Fruit fly (Drosophila melanogaster) whole organism, embryonic: ENCODE measurements around the gene CG32719.
A peak's percentile ranks its signal among the peaks of the same experiment; 100 is the strongest.

ENCODE experiments used
- Bgb ChIP-seq: fragments of 200-800 bp; sonication (Bioruptor generic); IDR thresholded peaks from 2 replicates; pipeline ENCODE4 v1.3.6; 2022; ENCODE audit warnings: missing biosample characterization, missing genetic modification characterization; ENCODE audit not compliant: partially characterized antibody
- Blimp-1 ChIP-seq: fragments of 200-800 bp; sonication (Bioruptor generic); optimal IDR thresholded peaks from 3 replicates; lab custom pipeline; 2018; ENCODE audit warnings: missing biosample characterization, missing genetic modification characterization, mild to moderate bottlenecking, moderate library complexity, missing genetic modification reagents
- CG10147 ChIP-seq: fragments of 200-800 bp; sonication (Bioruptor generic); optimal IDR thresholded peaks from 2 replicates; lab custom pipeline; 2019; ENCODE audit warnings: missing biosample characterization, mild to moderate bottlenecking, missing genetic modification characterization, moderate library complexity
- CG10209 ChIP-seq: fragments of 200-800 bp; sonication (Bioruptor generic); optimal IDR thresholded peaks from 3 replicates; lab custom pipeline; 2017; ENCODE audit warnings: missing biosample characterization, mild to moderate bottlenecking, missing genetic modification characterization, missing genetic modification reagents
- CG10274 ChIP-seq: fragments of 200-800 bp; sonication (Bioruptor generic); optimal IDR thresholded peaks from 3 replicates; lab custom pipeline; 2017; ENCODE audit warnings: missing biosample characterization, mild to moderate bottlenecking, missing genetic modification characterization
- CG10462 ChIP-seq: fragments of 200-800 bp; sonication (Bioruptor generic); optimal IDR thresholded peaks from 2 replicates; lab custom pipeline; 2016; ENCODE audit warnings: missing biosample characterization, missing genetic modification characterization
- CG11093 ChIP-seq: fragments of 200-800 bp; sonication (Bioruptor generic); IDR thresholded peaks from 3 replicates; pipeline ENCODE4 v1.3.6; 2022; ENCODE audit warnings: missing biosample characterization, missing genetic modification characterization
- CG12104 ChIP-seq: fragments of 200-800 bp; sonication (Bioruptor generic); optimal IDR thresholded peaks from 3 replicates; lab custom pipeline; 2016; ENCODE audit warnings: missing biosample characterization, missing genetic modification characterization
- CG12391 ChIP-seq: fragments of 200-800 bp; sonication (Bioruptor generic); optimal IDR thresholded peaks from 3 replicates; lab custom pipeline; 2018; ENCODE audit warnings: missing biosample characterization, mild to moderate bottlenecking, missing genetic modification characterization, moderate library complexity
- CG12769 ChIP-seq: fragments of 200-800 bp; sonication (Bioruptor generic); optimal IDR thresholded peaks from 2 replicates; lab custom pipeline; 2019; ENCODE audit warnings: missing biosample characterization, mild to moderate bottlenecking, missing genetic modification characterization, moderate library complexity
- CG13424 ChIP-seq: fragments of 200-800 bp; sonication (Bioruptor generic); optimal IDR thresholded peaks from 2 replicates; lab custom pipeline; 2019; ENCODE audit warnings: missing biosample characterization, mild to moderate bottlenecking, missing genetic modification characterization, moderate library complexity
- CG13894 ChIP-seq: fragments of 200-800 bp; sonication (Bioruptor generic); optimal IDR thresholded peaks from 3 replicates; lab custom pipeline; 2018; ENCODE audit warnings: missing biosample characterization, mild to moderate bottlenecking, missing genetic modification characterization, moderate library complexity
- CG14667 ChIP-seq: fragments of 200-800 bp; sonication (Bioruptor generic); IDR thresholded peaks from 2 replicates; pipeline ENCODE4 v1.3.6; 2022; ENCODE audit warnings: missing biosample characterization, missing genetic modification characterization
- CG14710 ChIP-seq: fragments of 200-800 bp; sonication (Bioruptor generic); optimal IDR thresholded peaks from 3 replicates; lab custom pipeline; 2019; ENCODE audit warnings: missing biosample characterization, mild to moderate bottlenecking, missing genetic modification characterization, moderate library complexity
- CG1603 ChIP-seq: fragments of 200-800 bp; sonication (Bioruptor generic); optimal IDR thresholded peaks from 2 replicates; lab custom pipeline; 2019; ENCODE audit warnings: missing biosample characterization, mild to moderate bottlenecking, missing genetic modification characterization, moderate library complexity
- CG18619 ChIP-seq: fragments of 200-800 bp; sonication (Bioruptor generic); optimal IDR thresholded peaks from 3 replicates; lab custom pipeline; 2017; ENCODE audit warnings: missing biosample characterization, mild to moderate bottlenecking, missing genetic modification characterization
- CG2129 ChIP-seq: fragments of 200-800 bp; sonication (Bioruptor generic); IDR thresholded peaks from 2 replicates; pipeline ENCODE4 v1.3.6; 2022; ENCODE audit warnings: missing biosample characterization, missing genetic modification characterization; ENCODE audit not compliant: partially characterized antibody
- CG2712 ChIP-seq: fragments of 200-800 bp; optimal IDR thresholded peaks from 3 replicates; lab custom pipeline; 2019; ENCODE audit warnings: missing biosample characterization, mild to moderate bottlenecking, missing genetic modification characterization, moderate library complexity
- CG2889 ChIP-seq: fragments of 200-800 bp; sonication (Bioruptor generic); IDR thresholded peaks from 3 replicates; pipeline ENCODE4 v1.3.6; 2022; ENCODE audit warnings: missing biosample characterization, missing genetic modification characterization
- CG31365 ChIP-seq: fragments of 200-800 bp; sonication (Bioruptor generic); optimal IDR thresholded peaks from 2 replicates; lab custom pipeline; 2018; ENCODE audit warnings: missing biosample characterization, mild to moderate bottlenecking, missing genetic modification characterization
- CG4360 ChIP-seq: fragments of 200-800 bp; sonication (Bioruptor generic); IDR thresholded peaks from 2 replicates; pipeline ENCODE4 v1.3.6; 2022; ENCODE audit warnings: missing biosample characterization, missing genetic modification characterization
- CG7372 ChIP-seq: fragments of 200-800 bp; sonication (Bioruptor generic); IDR thresholded peaks from 2 replicates; pipeline ENCODE4 v1.3.6; 2022; ENCODE audit warnings: missing biosample characterization, missing genetic modification characterization
- CG7987 ChIP-seq: fragments of 200-800 bp; sonication (Bioruptor generic); optimal IDR thresholded peaks from 2 replicates; lab custom pipeline; 2018; ENCODE audit warnings: missing biosample characterization, mild to moderate bottlenecking, missing genetic modification characterization, moderate library complexity
- CG9876 ChIP-seq: fragments of 200-800 bp; sonication (Bioruptor generic); optimal IDR thresholded peaks from 2 replicates; lab custom pipeline; 2016; ENCODE audit warnings: missing biosample characterization, missing genetic modification characterization
- D19A ChIP-seq: fragments of 200-800 bp; optimal IDR thresholded peaks from 3 replicates; lab custom pipeline; 2019; ENCODE audit warnings: missing biosample characterization, mild to moderate bottlenecking, missing genetic modification characterization, moderate library complexity
- Dek ChIP-seq: fragments of 200-800 bp; sonication (Bioruptor generic); optimal IDR thresholded peaks from 3 replicates; lab custom pipeline; 2019; ENCODE audit warnings: missing biosample characterization, mild to moderate bottlenecking, missing genetic modification characterization, moderate library complexity
- Doc3 ChIP-seq: fragments of 200-800 bp; sonication (Bioruptor generic); IDR thresholded peaks from 3 replicates; pipeline ENCODE4 v1.3.6; 2022; ENCODE audit warnings: missing biosample characterization, missing genetic modification characterization; ENCODE audit not compliant: partially characterized antibody
- E2f2 ChIP-seq: fragments of 200-800 bp; sonication (Bioruptor generic); IDR thresholded peaks from 2 replicates; pipeline ENCODE4 v1.3.6; 2022; ENCODE audit warnings: missing biosample characterization, missing genetic modification characterization
- GATAe ChIP-seq: fragments of 200-800 bp; sonication (Bioruptor generic); conservative IDR thresholded peaks from 2 replicates; pipeline ENCODE4 v1.3.6; 2022; ENCODE audit warnings: missing biosample characterization, missing genetic modification characterization
- HmgZ ChIP-seq: fragments of 200-800 bp; sonication (Bioruptor generic); optimal IDR thresholded peaks from 2 replicates; lab custom pipeline; 2018; ENCODE audit warnings: missing biosample characterization, mild to moderate bottlenecking, missing genetic modification characterization
- Hr51 ChIP-seq, 2 experiments: fragments of 200-800 bp; sonication (Bioruptor generic); optimal IDR thresholded peaks; 2 replicates in 1 of 2; 3 replicates in 1 of 2; lab custom pipeline; 2016 to 2018; ENCODE audit warnings: missing biosample characterization in 2 of 2, missing genetic modification characterization in 2 of 2, mild to moderate bottlenecking in 1 of 2, moderate library complexity in 1 of 2
- NFAT ChIP-seq: fragments of 200-800 bp; sonication (Bioruptor generic); IDR thresholded peaks from 2 replicates; pipeline ENCODE4 v1.3.6; 2022; ENCODE audit warnings: missing biosample characterization, missing genetic modification characterization
- Taf1 ChIP-seq: fragments of 200-800 bp; sonication (Bioruptor generic); IDR thresholded peaks from 2 replicates; pipeline ENCODE4 v1.3.6; 2022; ENCODE audit warnings: missing biosample characterization, missing genetic modification characterization
- Tbp ChIP-seq: fragments of >200 bp; optimal IDR thresholded peaks from 2 replicates; lab custom pipeline; 2018; ENCODE audit warnings: missing biosample characterization, missing genetic modification characterization
- Usf ChIP-seq: fragments of 200-800 bp; sonication (Bioruptor generic); optimal IDR thresholded peaks from 2 replicates; lab custom pipeline; 2017; ENCODE audit warnings: missing genotype, missing biosample characterization, missing genetic modification characterization
- Xbp1 ChIP-seq: fragments of 200-800 bp; sonication (Bioruptor generic); optimal IDR thresholded peaks from 3 replicates; lab custom pipeline; 2016; ENCODE audit warnings: missing biosample characterization, mild to moderate bottlenecking, missing genetic modification characterization
- ab ChIP-seq: fragments of 200-800 bp; sonication (Bioruptor generic); optimal IDR thresholded peaks from 2 replicates; lab custom pipeline; 2016; ENCODE audit warnings: missing biosample characterization, missing genetic modification characterization
- ac ChIP-seq: fragments of 200-800 bp; sonication (Bioruptor generic); optimal IDR thresholded peaks from 3 replicates; lab custom pipeline; 2017; ENCODE audit warnings: missing biosample characterization, mild to moderate bottlenecking, missing genetic modification characterization
- da ChIP-seq: fragments of 200-800 bp; sonication (Bioruptor generic); optimal IDR thresholded peaks from 2 replicates; lab custom pipeline; 2016; ENCODE audit warnings: missing biosample characterization, missing genetic modification characterization
- disco-r ChIP-seq: fragments of 200-800 bp; sonication (Bioruptor generic); optimal IDR thresholded peaks from 2 replicates; lab custom pipeline; 2016; ENCODE audit warnings: missing biosample characterization, missing genetic modification characterization
- dpn ChIP-seq, 2 experiments: fragments of 200-800 bp; sonication (Bioruptor generic); optimal IDR thresholded peaks; 3 replicates each; lab custom pipeline; 2016; ENCODE audit warnings: missing biosample characterization in 2 of 2, missing genetic modification characterization in 2 of 2
- ems ChIP-seq: fragments of 200-800 bp; sonication (Bioruptor generic); optimal IDR thresholded peaks from 3 replicates; lab custom pipeline; 2016; ENCODE audit warnings: missing biosample characterization, missing genetic modification characterization
- fu2 ChIP-seq: fragments of 200-800 bp; sonication (Bioruptor generic); optimal IDR thresholded peaks from 2 replicates; lab custom pipeline; 2016; ENCODE audit warnings: missing biosample characterization, missing genetic modification characterization
- gsb ChIP-seq: fragments of 200-800 bp; sonication (Bioruptor generic); IDR thresholded peaks from 2 replicates; pipeline ENCODE4 v1.3.6; 2022; ENCODE audit warnings: missing biosample characterization, missing genetic modification characterization
- her ChIP-seq: fragments of 200-800 bp; sonication (Bioruptor generic); optimal IDR thresholded peaks from 2 replicates; lab custom pipeline; 2016; ENCODE audit warnings: missing biosample characterization, missing genetic modification characterization
- insv ChIP-seq, 2 experiments: fragments of 200-800 bp; sonication (Bioruptor generic); optimal IDR thresholded peaks; 3 replicates each; lab custom pipeline; 2016 to 2018; ENCODE audit warnings: missing biosample characterization in 2 of 2, missing genetic modification characterization in 2 of 2
- onecut ChIP-seq: fragments of 200-800 bp; sonication (Bioruptor generic); IDR thresholded peaks from 2 replicates; pipeline ENCODE4 v1.3.6; 2022; ENCODE audit warnings: missing biosample characterization, missing genetic modification characterization
- pan ChIP-seq, 4 experiments: fragments of >200 bp in 3 of 4; fragments of 200-800 bp in 1 of 4; sonication (Bioruptor generic) in 1 of 4; optimal IDR thresholded peaks in 3 of 4; IDR thresholded peaks in 1 of 4; 2 replicates each; pipeline versions ENCODE4 v1.3.6 to Lab custom; 2017 to 2022; ENCODE audit warnings: missing biosample characterization in 2 of 4, missing genetic modification characterization in 2 of 4, mixed read lengths in 1 of 4
- pfk ChIP-seq: fragments of 200-800 bp; sonication (Bioruptor generic); optimal IDR thresholded peaks from 2 replicates; lab custom pipeline; 2018; ENCODE audit warnings: missing biosample characterization, mild to moderate bottlenecking, missing genetic modification characterization, moderate library complexity
- sd ChIP-seq: fragments of 200-800 bp; sonication (Bioruptor generic); optimal IDR thresholded peaks from 3 replicates; lab custom pipeline; 2018; ENCODE audit warnings: missing biosample characterization, mild to moderate bottlenecking, missing genetic modification characterization, moderate library complexity
- tio ChIP-seq: fragments of 200-800 bp; sonication (Bioruptor generic); optimal IDR thresholded peaks from 2 replicates; lab custom pipeline; 2017; ENCODE audit warnings: missing biosample characterization, missing genetic modification characterization, inconsistent platforms

The CG32719 gene

dm6 chrX:7552109-7552508, 4.3 kb upstream of the CG32719 start (continued):
- no peak for TF ChIP-seq CG2889 (GFP tag; lab: Robert Waterston, UW)
- no peak for TF ChIP-seq E2f2 (GFP tag; lab: Robert Waterston, UW)
- no peak for TF ChIP-seq fu2 (GFP tag; lab: Kevin White, UChicago)
- TF ChIP-seq CG31365 (tag; lab: Kevin White, UChicago) = no peak
- TF ChIP-seq Doc3 (GFP tag; lab: Robert Waterston, UW) = no peak
- TF ChIP-seq Xbp1 (GFP tag; lab: Kevin White, UChicago) = no peak
- 0 out of 2 replicates have a peak, but pooled peaks have one; percentile 14 for TF ChIP-seq onecut (GFP tag; lab: Robert Waterston, UW)
- peak; percentile 9 for TF ChIP-seq tio (GFP tag; lab: Kevin White, UChicago)
- TF ChIP-seq Taf1 = no peak
- no peak for TF ChIP-seq sd (tag; lab: Kevin White, UChicago)
- TF ChIP-seq D19A (tag; lab: Kevin White, UChicago) = peak; percentile 37
- TF ChIP-seq CG13894 (tag; lab: Kevin White, UChicago) = no peak
- TF ChIP-seq CG13424 (tag; lab: Kevin White, UChicago) = no peak
- peak in 1 of 2 experiments; percentile 11 for TF ChIP-seq dpn (GFP tag; optimal IDR thresholded peaks at IDR 0.05; lab: Kevin White, UChicago)
- no peak for TF ChIP-seq disco-r (GFP tag; lab: Kevin White, UChicago)
- TF ChIP-seq CG12104 (GFP tag; lab: Kevin White, UChicago) = no peak
- TF ChIP-seq pan (optimal IDR thresholded peaks at IDR 0.05; lab: Kevin White, UChicago) = no peak
- no peak for TF ChIP-seq pan (GFP tag; optimal IDR thresholded peaks at IDR 0.05 in 1 of 2, IDR thresholded peaks at IDR 0.05 in 1 of 2)
- no peak for TF ChIP-seq CG11093 (GFP tag; lab: Robert Waterston, UW)
- no peak for TF ChIP-seq CG7372 (GFP tag; lab: Robert Waterston, UW)
- TF ChIP-seq CG7987 (GFP tag; lab: Kevin White, UChicago) = no peak
- peak; percentile 54 for TF ChIP-seq CG14710
- TF ChIP-seq Blimp-1 (GFP tag; lab: Kevin White, UChicago) = peak; percentile 74
- no peak for TF ChIP-seq CG10209 (GFP tag; lab: Kevin White, UChicago)
- TF ChIP-seq Tbp (GFP tag; lab: Kevin White, UChicago) = no peak
- peak; percentile 62 for TF ChIP-seq CG1603 (tag; lab: Kevin White, UChicago)
- TF ChIP-seq CG14667 (GFP tag; lab: Robert Waterston, UW) = no peak
- no peak for TF ChIP-seq Hr51 (GFP tag; optimal IDR thresholded peaks at IDR 0.05; lab: Kevin White, UChicago)
- TF ChIP-seq HmgZ (tag; lab: Kevin White, UChicago) = no peak
- TF ChIP-seq da = no peak
- no peak for TF ChIP-seq ems (GFP tag; lab: Kevin White, UChicago)
- TF ChIP-seq Dek (tag; lab: Kevin White, UChicago) = no peak
- no peak for TF ChIP-seq CG4360
- TF ChIP-seq CG10147 (GFP tag; lab: Kevin White, UChicago) = no peak
- no peak for TF ChIP-seq GATAe (GFP tag; lab: Robert Waterston, UW)
- TF ChIP-seq CG10462 (GFP tag; lab: Kevin White, UChicago) = no peak
- TF ChIP-seq CG2712 (tag; lab: Kevin White, UChicago) = peak; percentile 75
- no peak for TF ChIP-seq her (GFP tag; lab: Kevin White, UChicago)
- TF ChIP-seq ab (GFP tag; lab: Kevin White, UChicago) = no peak
- TF ChIP-seq CG10274 (GFP tag; lab: Kevin White, UChicago) = no peak
- TF ChIP-seq Usf (GFP tag; lab: Kevin White, UChicago) = no peak
- no peak for TF ChIP-seq Bgb (GFP tag; lab: Robert Waterston, UW)
- TF ChIP-seq CG12769 = no peak
- TF ChIP-seq pfk (GFP tag; lab: Kevin White, UChicago) = no peak
- peak; percentile 31 for TF ChIP-seq CG12391 (tag; lab: Kevin White, UChicago)
- no peak for TF ChIP-seq CG18619
- no peak for TF ChIP-seq CG2129 (GFP tag; lab: Robert Waterston, UW)
- peak; percentile 29 for TF ChIP-seq ac
- TF ChIP-seq gsb = no peak
- TF ChIP-seq CG9876 (GFP tag; lab: Kevin White, UChicago) = no peak
- TF ChIP-seq insv (GFP tag; optimal IDR thresholded peaks at IDR 0.05; lab: Kevin White, UChicago) = no peak
- no peak for TF ChIP-seq NFAT (GFP tag; lab: Robert Waterston, UW)
